Fruit fly (Drosophila melanogaster) whole organism, embryonic: ENCODE measurements around the gene Reck.

Experiments used
- Antp ChIP-seq: fragments of 200-800 bp; sonication (Bioruptor generic); optimal IDR thresholded peaks from 3 replicates; lab custom pipeline; 2016; ENCODE audit warnings: missing biosample characterization, missing genetic modification characterization
- Bgb ChIP-seq: fragments of 200-800 bp; sonication (Bioruptor generic); IDR thresholded peaks from 2 replicates; pipeline ENCODE4 v1.3.6; 2022; ENCODE audit warnings: missing biosample characterization, missing genetic modification characterization; ENCODE audit not compliant: partially characterized antibody
- CG11456 ChIP-seq: fragments of 200-800 bp; sonication (Bioruptor generic); IDR thresholded peaks from 3 replicates; pipeline ENCODE4 v1.3.6; 2022; ENCODE audit warnings: missing biosample characterization, missing genetic modification characterization
- CG12071 ChIP-seq: fragments of 200-800 bp; sonication (Bioruptor generic); optimal IDR thresholded peaks from 3 replicates; lab custom pipeline; 2018; ENCODE audit warnings: missing biosample characterization, mild to moderate bottlenecking, missing genetic modification characterization
- CG13775 ChIP-seq: fragments of 200-800 bp; sonication (Bioruptor generic); optimal IDR thresholded peaks from 3 replicates; lab custom pipeline; 2017; ENCODE audit warnings: missing biosample characterization, mild to moderate bottlenecking, missing genetic modification characterization
- CG15011 ChIP-seq: fragments of 200-800 bp; sonication (Bioruptor generic); optimal IDR thresholded peaks from 3 replicates; lab custom pipeline; 2018; ENCODE audit warnings: missing biosample characterization, mild to moderate bottlenecking, missing genetic modification characterization
- CG16815 ChIP-seq: fragments of 200-800 bp; sonication (Bioruptor generic); optimal IDR thresholded peaks from 3 replicates; lab custom pipeline; 2017; ENCODE audit warnings: missing biosample characterization, mild to moderate bottlenecking, missing genetic modification characterization
- CG17385 ChIP-seq: fragments of 200-800 bp; sonication (Bioruptor generic); optimal IDR thresholded peaks from 3 replicates; lab custom pipeline; 2018; ENCODE audit warnings: missing biosample characterization, mild to moderate bottlenecking, missing genetic modification characterization
- CG3163 ChIP-seq: fragments of 200-800 bp; sonication (Bioruptor generic); optimal IDR thresholded peaks from 3 replicates; lab custom pipeline; 2016; ENCODE audit warnings: missing biosample characterization, missing genetic modification characterization
- CG4282 ChIP-seq: fragments of 200-800 bp; sonication (Bioruptor generic); optimal IDR thresholded peaks from 2 replicates; lab custom pipeline; 2016; ENCODE audit warnings: missing biosample characterization, missing genetic modification characterization
- CG5180 ChIP-seq: fragments of 200-800 bp; sonication (Bioruptor generic); optimal IDR thresholded peaks from 3 replicates; lab custom pipeline; 2017; ENCODE audit warnings: missing biosample characterization, missing genetic modification characterization, mild to moderate bottlenecking, moderate library complexity, missing genetic modification reagents
- CG7839 ChIP-seq: fragments of 200-800 bp; sonication (Bioruptor generic); optimal IDR thresholded peaks from 3 replicates; lab custom pipeline; 2018; ENCODE audit warnings: missing biosample characterization, mild to moderate bottlenecking, missing genetic modification characterization, moderate library complexity
- CG7987 ChIP-seq: fragments of 200-800 bp; sonication (Bioruptor generic); optimal IDR thresholded peaks from 2 replicates; lab custom pipeline; 2018; ENCODE audit warnings: missing biosample characterization, mild to moderate bottlenecking, missing genetic modification characterization, moderate library complexity
- CG8281 ChIP-seq: fragments of 200-800 bp; sonication (Bioruptor generic); optimal IDR thresholded peaks from 2 replicates; lab custom pipeline; 2018; ENCODE audit warnings: missing biosample characterization, mild to moderate bottlenecking, missing genetic modification characterization, moderate library complexity
- CG9727 ChIP-seq: fragments of 200-800 bp; sonication (Bioruptor generic); optimal IDR thresholded peaks from 3 replicates; lab custom pipeline; 2017; ENCODE audit warnings: missing biosample characterization, mild to moderate bottlenecking, missing genetic modification characterization
- CG9876 ChIP-seq: fragments of 200-800 bp; sonication (Bioruptor generic); optimal IDR thresholded peaks from 2 replicates; lab custom pipeline; 2016; ENCODE audit warnings: missing biosample characterization, missing genetic modification characterization
- D19B ChIP-seq: fragments of 200-800 bp; sonication (Bioruptor generic); optimal IDR thresholded peaks from 2 replicates; lab custom pipeline; 2017; ENCODE audit warnings: missing biosample characterization, mild to moderate bottlenecking, missing genetic modification characterization
- Deaf1 ChIP-seq: fragments of 200-800 bp; optimal IDR thresholded peaks from 3 replicates; lab custom pipeline; 2019; ENCODE audit warnings: missing biosample characterization, mild to moderate bottlenecking, missing genetic modification characterization, moderate library complexity
- Elba2 ChIP-seq: fragments of 200-800 bp; sonication (Bioruptor generic); optimal IDR thresholded peaks from 3 replicates; lab custom pipeline; 2016; ENCODE audit warnings: missing biosample characterization, missing genetic modification characterization
- HHEX ChIP-seq: fragments of 200-800 bp; sonication (Bioruptor generic); optimal IDR thresholded peaks from 3 replicates; lab custom pipeline; 2017; ENCODE audit warnings: missing biosample characterization, mild to moderate bottlenecking, missing genetic modification characterization, missing genetic modification reagents
- Hr51 ChIP-seq, 2 experiments: fragments of 200-800 bp; sonication (Bioruptor generic); optimal IDR thresholded peaks; 2 replicates in 1 of 2; 3 replicates in 1 of 2; lab custom pipeline; 2016 to 2018; ENCODE audit warnings: missing biosample characterization in 2 of 2, missing genetic modification characterization in 2 of 2, mild to moderate bottlenecking in 1 of 2, moderate library complexity in 1 of 2
- Lhr ChIP-seq: fragments of 200-800 bp; sonication (Bioruptor generic); optimal IDR thresholded peaks from 3 replicates; lab custom pipeline; 2017; ENCODE audit warnings: mild to moderate bottlenecking, missing biosample characterization, missing genetic modification reagents, missing genetic modification characterization
- Lim3 ChIP-seq: fragments of 200-800 bp; sonication (Bioruptor generic); IDR thresholded peaks from 2 replicates; pipeline ENCODE4 v1.3.6; 2022; ENCODE audit warnings: missing biosample characterization, missing genetic modification characterization
- Med ChIP-seq: fragments of 200-800 bp; sonication (Bioruptor generic); peaks from one replicate; lab custom pipeline; 2016; ENCODE audit warnings: missing biosample characterization, missing genetic modification characterization, mild to moderate bottlenecking, inconsistent platforms, moderate library complexity
- NK7.1 ChIP-seq: fragments of 200-800 bp; sonication (Bioruptor generic); optimal IDR thresholded peaks from 3 replicates; lab custom pipeline; 2016; ENCODE audit warnings: missing biosample characterization, missing genetic modification characterization
- PHDP ChIP-seq: fragments of 200-800 bp; sonication (Bioruptor generic); optimal IDR thresholded peaks from 3 replicates; lab custom pipeline; 2018; ENCODE audit warnings: missing biosample characterization, mild to moderate bottlenecking, missing genetic modification characterization, moderate library complexity
- Ptx1 ChIP-seq: fragments of 200-800 bp; sonication (Bioruptor generic); IDR thresholded peaks from 2 replicates; pipeline ENCODE4 v1.3.6; 2022; ENCODE audit warnings: missing biosample characterization, missing genetic modification characterization
- Trl ChIP-seq, 3 experiments: fragments of >200 bp in 2 of 3; fragments of 200-800 bp in 1 of 3; sonication (Bioruptor generic) in 1 of 3; optimal IDR thresholded peaks; 2 replicates in 1 of 3; 3 replicates in 2 of 3; lab custom pipeline; 2016 to 2017; ENCODE audit warnings: missing biosample characterization in 1 of 3, missing genetic modification characterization in 1 of 3
- crol ChIP-seq: fragments of 200-800 bp; sonication (Bioruptor generic); IDR thresholded peaks from 2 replicates; pipeline ENCODE4 v1.3.6; 2022; ENCODE audit warnings: missing biosample characterization, missing genetic modification characterization
- ems ChIP-seq: fragments of 200-800 bp; sonication (Bioruptor generic); optimal IDR thresholded peaks from 3 replicates; lab custom pipeline; 2016; ENCODE audit warnings: missing biosample characterization, missing genetic modification characterization
- ewg ChIP-seq: fragments of 200-800 bp; sonication (Bioruptor generic); optimal IDR thresholded peaks from 3 replicates; lab custom pipeline; 2017; ENCODE audit warnings: mild to moderate bottlenecking, missing biosample characterization, missing genetic modification reagents, missing genetic modification characterization
- fd64A ChIP-seq: fragments of 200-800 bp; sonication (Bioruptor generic); optimal IDR thresholded peaks from 3 replicates; lab custom pipeline; 2018; ENCODE audit warnings: missing biosample characterization, mild to moderate bottlenecking, missing genetic modification characterization
- fd96Cb ChIP-seq: fragments of 200-800 bp; sonication (Bioruptor generic); optimal IDR thresholded peaks from 2 replicates; lab custom pipeline; 2018; ENCODE audit warnings: missing biosample characterization, mild to moderate bottlenecking, missing genetic modification characterization, moderate library complexity
- gsb ChIP-seq: fragments of 200-800 bp; sonication (Bioruptor generic); IDR thresholded peaks from 2 replicates; pipeline ENCODE4 v1.3.6; 2022; ENCODE audit warnings: missing biosample characterization, missing genetic modification characterization
- lbe ChIP-seq: fragments of 200-800 bp; sonication (Bioruptor generic); optimal IDR thresholded peaks from 2 replicates; lab custom pipeline; 2016; ENCODE audit warnings: missing biosample characterization, mild to moderate bottlenecking, missing genetic modification characterization
- lov ChIP-seq, 2 experiments: fragments of 200-800 bp in 1 of 2; fragments of >200 bp in 1 of 2; sonication (Bioruptor generic) in 1 of 2; IDR thresholded peaks in 1 of 2; optimal IDR thresholded peaks in 1 of 2; 2 replicates in 1 of 2; 3 replicates in 1 of 2; pipeline versions ENCODE4 v1.3.6 to Lab custom; 2017 to 2022; ENCODE audit warnings: missing biosample characterization in 1 of 2, missing genetic modification characterization in 1 of 2
- oc ChIP-seq: fragments of 200-800 bp; sonication (Bioruptor generic); optimal IDR thresholded peaks from 2 replicates; lab custom pipeline; 2018; ENCODE audit warnings: missing biosample characterization, mild to moderate bottlenecking, missing genetic modification characterization, moderate library complexity
- odd ChIP-seq: fragments of 200-800 bp; sonication (Bioruptor generic); optimal IDR thresholded peaks from 2 replicates; lab custom pipeline; 2017; ENCODE audit warnings: missing biosample characterization, mild to moderate bottlenecking, missing genetic modification characterization
- prd ChIP-seq, 3 experiments: fragments of >200 bp in 2 of 3; fragments of 200-800 bp in 1 of 3; sonication (Bioruptor generic) in 1 of 3; optimal IDR thresholded peaks in 2 of 3; IDR thresholded peaks in 1 of 3; 2 replicates in 2 of 3; 3 replicates in 1 of 3; pipeline versions ENCODE4 v1.3.6 to Lab custom; 2017 to 2022; ENCODE audit warnings: missing biosample characterization in 1 of 3, missing genetic modification characterization in 1 of 3
- ranshi ChIP-seq: fragments of 200-800 bp; sonication (Bioruptor generic); IDR thresholded peaks from 2 replicates; pipeline ENCODE4 v1.3.6; 2022; ENCODE audit warnings: missing biosample characterization, missing genetic modification characterization
- salm ChIP-seq: fragments of 200-800 bp; sonication (Bioruptor generic); optimal IDR thresholded peaks from 2 replicates; lab custom pipeline; 2018; ENCODE audit warnings: missing biosample characterization, mild to moderate bottlenecking, missing genetic modification characterization
- scrt ChIP-seq: fragments of 200-800 bp; sonication (Bioruptor generic); optimal IDR thresholded peaks from 2 replicates; lab custom pipeline; 2018; ENCODE audit warnings: missing biosample characterization, mild to moderate bottlenecking, missing genetic modification characterization, moderate library complexity
- slbo ChIP-seq: fragments of 200-800 bp; sonication (Bioruptor generic); IDR thresholded peaks from 2 replicates; pipeline ENCODE4 v1.3.6; 2022; ENCODE audit warnings: missing biosample characterization, missing genetic modification characterization
- sqz ChIP-seq: fragments of 200-800 bp; sonication (Bioruptor generic); optimal IDR thresholded peaks from 3 replicates; lab custom pipeline; 2018; ENCODE audit warnings: missing biosample characterization, mild to moderate bottlenecking, missing genetic modification characterization
- sug ChIP-seq: fragments of 200-800 bp; optimal IDR thresholded peaks from 2 replicates; lab custom pipeline; 2019; ENCODE audit warnings: missing biosample characterization, mild to moderate bottlenecking, missing genetic modification characterization, moderate library complexity
- twi ChIP-seq: fragments of 200-800 bp; optimal IDR thresholded peaks from 2 replicates; lab custom pipeline; 2019; ENCODE audit warnings: missing biosample characterization, mild to moderate bottlenecking, missing genetic modification characterization, moderate library complexity
- vfl ChIP-seq: fragments of 200-800 bp; sonication (Bioruptor generic); optimal IDR thresholded peaks from 2 replicates; lab custom pipeline; 2016; ENCODE audit warnings: missing biosample characterization, missing genetic modification characterization
- vvl ChIP-seq: fragments of 200-800 bp; sonication (Bioruptor generic); IDR thresholded peaks from 2 replicates; pipeline ENCODE4 v1.3.6; 2022; ENCODE audit warnings: missing biosample characterization, missing genetic modification characterization

Reck gene

DNA sequence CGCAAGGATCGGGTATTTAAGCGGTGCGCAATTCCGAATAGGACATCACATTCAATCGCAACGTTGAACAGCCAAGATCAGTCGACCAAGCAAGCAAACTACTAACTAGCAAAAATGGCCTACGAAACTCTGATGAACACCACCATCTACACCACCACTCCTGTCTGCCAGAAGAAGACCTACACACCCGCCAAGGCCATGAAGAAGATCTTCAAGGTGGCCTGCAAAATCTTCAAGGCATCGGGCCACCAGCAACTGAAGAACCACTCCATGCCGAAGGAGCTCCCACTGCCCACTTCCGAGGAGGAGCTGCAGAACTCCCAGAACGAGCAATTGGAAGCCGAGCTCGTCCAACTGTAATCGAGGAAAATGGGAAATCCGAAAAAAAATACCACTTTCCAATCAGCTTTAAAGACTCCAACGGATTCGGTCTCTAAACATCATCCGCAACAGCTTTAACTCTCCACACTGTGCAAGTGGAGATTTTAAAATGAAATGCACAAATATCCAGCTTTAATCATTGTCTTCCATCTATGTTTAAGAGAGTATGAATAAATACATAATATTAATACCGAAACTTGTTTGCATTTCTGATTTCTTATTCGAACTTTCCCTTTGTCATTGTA is 41.1 kb downstream of the Reck start, which contains the start of gene Brd (continued):
- TF ChIP-seq Trl (optimal IDR thresholded peaks at IDR 0.05; lab: Kevin White, UChicago) (no peak), Trl (GFP tag; optimal IDR thresholded peaks at IDR 0.05; lab: Kevin White, UChicago) (no peak), CG4282 (GFP tag; lab: Kevin White, UChicago) (peak; percentile 14), gsb (GFP tag; lab: Robert Waterston, UW) (no peak), oc (tag; lab: Kevin White, UChicago) (peak; percentile 31), CG11456 (no peak), CG7987 (GFP tag; lab: Kevin White, UChicago) (no peak), sug (tag; lab: Kevin White, UChicago) (no peak), salm (no peak), Lim3 (GFP tag; lab: Robert Waterston, UW) (no peak), Ptx1 (GFP tag; lab: Robert Waterston, UW) (no peak), vfl (GFP tag; lab: Kevin White, UChicago) (no peak), ranshi (GFP tag; lab: Robert Waterston, UW) (no peak), ewg (no peak), NK7.1 (no peak), CG3163 (no peak), Elba2 (GFP tag; lab: Kevin White, UChicago) (peak; percentile 58), prd (optimal IDR thresholded peaks at IDR 0.05; lab: Kevin White, UChicago) (no peak), prd (GFP tag; IDR thresholded peaks at IDR 0.05; lab: Robert Waterston, UW) (peak; percentile 23; the same call in 1 of the 3 replicates), twi (tag; lab: Kevin White, UChicago) (no peak), crol (GFP tag; lab: Robert Waterston, UW) (no peak), CG9727 (GFP tag; lab: Kevin White, UChicago) (no peak), lbe (GFP tag; lab: Kevin White, UChicago) (no peak), CG8281 (tag; lab: Kevin White, UChicago) (no peak), scrt (no peak), CG9876 (peak; percentile 25), Bgb (no peak), Hr51 (GFP tag; optimal IDR thresholded peaks at IDR 0.05; lab: Kevin White, UChicago) (peak in 1 of 2 experiments; percentile 15), CG5180 (no peak), fd64A (GFP tag; lab: Kevin White, UChicago) (no peak), lov (optimal IDR thresholded peaks at IDR 0.05; lab: Kevin White, UChicago) (no peak), lov (GFP tag; IDR thresholded peaks at IDR 0.05; lab: Robert Waterston, UW) (0 out of 3 replicates have a peak, but pooled peaks have one; percentile 31), Med (GFP tag; lab: Kevin White, UChicago) (peak; percentile 54), PHDP (tag; lab: Kevin White, UChicago) (no peak), ems (GFP tag; lab: Kevin White, UChicago) (no peak), HHEX (GFP tag; lab: Kevin White, UChicago) (no peak), odd (GFP tag; lab: Kevin White, UChicago) (no peak), Lhr (GFP tag; lab: Kevin White, UChicago) (no peak), Deaf1 (tag; lab: Kevin White, UChicago) (no peak), CG13775 (no peak), CG15011 (no peak), CG16815 (GFP tag; lab: Kevin White, UChicago) (no peak), Antp (GFP tag; lab: Kevin White, UChicago) (peak; percentile 16), slbo (no peak), fd96Cb (tag; lab: Kevin White, UChicago) (no peak), vvl (GFP tag; lab: Robert Waterston, UW) (peak; percentile 82), CG7839 (tag; lab: Kevin White, UChicago) (no peak), D19B (no peak), sqz (no peak), CG12071 (no peak), CG17385 (GFP tag; lab: Kevin White, UChicago) (no peak)
